Worm (Caenorhabditis elegans) whole organism, young adult: ENCODE data around the gene glb-29.

Experiments used
- attf-3 ChIP-seq: fragments of 200-800 bp; sonication (Bioruptor generic); conservative IDR thresholded peaks from 2 replicates; pipeline ENCODE4 v1.3.6; 2022; ENCODE audit warnings: missing genetic modification reagents, missing genetic modification characterization, missing compliant biosample characterization
- ceh-40 ChIP-seq: fragments of 200-800 bp; sonication (Bioruptor generic); IDR thresholded peaks from 2 replicates; pipeline ENCODE4 v1.3.6; 2022; ENCODE audit warnings: missing genetic modification characterization, missing compliant biosample characterization
- dpl-1 ChIP-seq: fragments of 150-350 bp; optimal IDR thresholded peaks from 2 replicates; lab custom pipeline; 2014; ENCODE audit warnings: missing biosample characterization, missing genetic modification reagents, missing genetic modification characterization
- egl-18 ChIP-seq: fragments of 200-800 bp; sonication (Bioruptor generic); IDR thresholded peaks from 2 replicates; pipeline ENCODE4 v1.3.6; 2022; ENCODE audit warnings: missing genetic modification reagents, missing genetic modification characterization, missing compliant biosample characterization
- hrde-1 ChIP-seq: sonication (generic microtip); optimal IDR thresholded peaks from 2 replicates; lab custom pipeline; 2016; ENCODE audit warnings: missing genetic modification characterization, mild to moderate bottlenecking, missing compliant biosample characterization, moderate library complexity, missing genotype, missing genetic modification reagents, borderline replicate concordance
- lsl-1 ChIP-seq: fragments of 200-800 bp; sonication (Bioruptor generic); optimal IDR thresholded peaks from 2 replicates; lab custom pipeline; 2018; ENCODE audit warnings: mild to moderate bottlenecking, missing genetic modification characterization, moderate library complexity, missing compliant biosample characterization
- nhr-179 ChIP-seq: sonication (generic microtip); optimal IDR thresholded peaks from 2 replicates; lab custom pipeline; 2016; ENCODE audit warnings: mild to moderate bottlenecking, missing genetic modification characterization, missing compliant biosample characterization
- nhr-27 ChIP-seq: fragments of 200-800 bp; sonication (Bioruptor generic); optimal IDR thresholded peaks from 2 replicates; lab custom pipeline; 2018; ENCODE audit warnings: mild to moderate bottlenecking, missing genetic modification characterization, moderate library complexity, missing compliant biosample characterization
- nhr-90 ChIP-seq: sonication (generic microtip); optimal IDR thresholded peaks from 2 replicates; lab custom pipeline; 2016; ENCODE audit warnings: missing genotype, mild to moderate bottlenecking, missing genetic modification characterization, missing compliant biosample characterization
- pbrm-1 ChIP-seq: fragments of 200-800 bp; sonication (Bioruptor generic); IDR thresholded peaks from 2 replicates; pipeline ENCODE4 v1.3.6; 2022; ENCODE audit warnings: missing genetic modification reagents, missing genetic modification characterization, missing compliant biosample characterization
- pha-4 ChIP-seq: fragments of 150-350 bp; sonication (generic microtip); optimal IDR thresholded peaks from 2 replicates; lab custom pipeline; 2014; ENCODE audit warnings: missing biosample characterization, missing genetic modification reagents, missing genetic modification characterization
- unc-62 ChIP-seq: fragments of 150-350 bp; optimal IDR thresholded peaks from 2 replicates; lab custom pipeline; 2014; ENCODE audit warnings: missing biosample characterization, missing genetic modification reagents, missing genetic modification characterization

- TF ChIP-seq pbrm-1 (GFP tag; lab: Robert Waterston, UW) (no peak), nhr-90 (tag; lab: Kevin White, UChicago) (no peak), nhr-27 (tag; lab: Kevin White, UChicago) (no peak), attf-3 (GFP tag; lab: Robert Waterston, UW) (no peak), hrde-1 (tag; lab: Kevin White, UChicago) (no peak), dpl-1 (GFP tag; lab: Kevin White, UChicago) (no peak), unc-62 (GFP tag; lab: Kevin White, UChicago) (no peak), lsl-1 (GFP tag; lab: Kevin White, UChicago) (no peak), ceh-40 (GFP tag; lab: Robert Waterston, UW) (no peak), nhr-179 (tag; lab: Kevin White, UChicago) (no peak), pha-4 (tag; lab: Kevin White, UChicago) (no peak), egl-18 (GFP tag; lab: Robert Waterston, UW) (no peak)
Measured at ce11 chrII:12051601-12052000, 42.7 kb downstream of the glb-29 start.
